Worm (Caenorhabditis elegans): ENCODE data around the gene nhr-223.

DNA sequence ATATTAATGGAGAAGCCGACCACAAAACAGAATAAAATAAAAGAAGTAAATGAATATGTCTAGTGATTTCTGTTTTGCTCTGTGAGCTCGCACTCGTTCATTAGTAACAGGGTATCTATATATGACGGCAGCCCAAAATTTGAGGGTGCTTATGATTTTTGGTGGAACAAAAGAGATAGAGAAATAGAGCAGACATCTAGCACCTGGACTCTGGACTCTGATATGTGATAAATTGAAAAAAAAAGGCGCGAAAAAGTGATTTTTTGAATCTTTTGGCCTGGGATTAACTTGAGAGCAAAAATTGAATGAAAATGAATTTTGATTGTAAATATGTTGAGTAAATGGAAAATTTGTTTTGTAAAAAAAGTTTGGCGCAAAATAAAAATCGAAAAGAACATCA lies 19.5 kb upstream of the nhr-223 start, which contains the start of gene nhr-283:
- no peak for TF ChIP-seq him-1 (tag; optimal IDR thresholded peaks at IDR 0.05)
- TF ChIP-seq ets-4 (GFP tag; optimal IDR thresholded peaks at IDR 0.05) = no peak
- no peak for TF ChIP-seq ceh-58 (GFP tag; IDR thresholded peaks at IDR 0.05)
- TF ChIP-seq snpc-4 (GFP tag; optimal IDR thresholded peaks at IDR 0.05) = no peak
- no peak for TF ChIP-seq snpc-4 (tag; optimal IDR thresholded peaks at IDR 0.05)
- TF ChIP-seq madf-8 (GFP tag; conservative IDR thresholded peaks at IDR 0.05) = no peak
- TF ChIP-seq dpff-1 (tag; optimal IDR thresholded peaks at IDR 0.05) = no peak
- TF ChIP-seq bed-1 (GFP tag; IDR thresholded peaks at IDR 0.05) = no peak
- no peak for TF ChIP-seq sdz-38 (tag; optimal IDR thresholded peaks at IDR 0.05)
- TF ChIP-seq attf-6 (GFP tag; IDR thresholded peaks at IDR 0.05) = no peak
- TF ChIP-seq B0019.2 (GFP tag; conservative IDR thresholded peaks at IDR 0.05) = no peak
- no peak for TF ChIP-seq rpc-1 (optimal IDR thresholded peaks at IDR 0.05)
- TF ChIP-seq rpc-1 (tag; optimal IDR thresholded peaks at IDR 0.05) = no peak
- no peak for TF ChIP-seq ama-1 (optimal IDR thresholded peaks at IDR 0.05)
- TF ChIP-seq ama-1 (GFP tag; optimal IDR thresholded peaks at IDR 0.05) = no peak
- no peak for TF ChIP-seq nfyb-1 (GFP tag; IDR thresholded peaks at IDR 0.05)
